Worm (Caenorhabditis elegans) whole organism, L4 larva: Measurements from ENCODE around the gene sre-6.

ENCODE experiments used
- ceh-44 ChIP-seq: fragments of 200-800 bp; sonication (Bioruptor generic); IDR thresholded peaks from 2 replicates; pipeline ENCODE4 v1.3.6; 2022; ENCODE audit warnings: missing genetic modification reagents, missing genetic modification characterization, missing compliant biosample characterization
- hlh-30 ChIP-seq: sonication (generic microtip); optimal IDR thresholded peaks from 2 replicates; lab custom pipeline; 2017; ENCODE audit warnings: antibody characterized with exemption, mild to moderate bottlenecking, missing genetic modification characterization, missing compliant biosample characterization; ENCODE audit not compliant: insufficient read depth
- lsy-2 ChIP-seq, 2 experiments: fragments of 150-350 bp in 1 of 2; sonication (generic microtip) in 1 of 2; optimal IDR thresholded peaks; 2 replicates each; lab custom pipeline; 2014 to 2017; ENCODE audit warnings: missing biosample characterization in 2 of 2, missing genetic modification characterization in 2 of 2

- TF ChIP-seq lsy-2 (tag; optimal IDR thresholded peaks at IDR 0.05; lab: Kevin White, UChicago) (no peak), ceh-44 (GFP tag; lab: Robert Waterston, UW) (no peak), hlh-30 (no peak)
Observed at ce11 chrV:10790921-10791320, 28.3 kb upstream of the sre-6 start, which contains the start of gene D1054.9.
